Worm (Caenorhabditis elegans) whole organism, L1 larva: ENCODE measurements around the gene clec-84.

ENCODE experiments used
- C16A3.4 ChIP-seq: fragments of 150-350 bp; optimal IDR thresholded peaks from 2 replicates; lab custom pipeline; 2014; ENCODE audit warnings: missing biosample characterization, missing genetic modification characterization
- F16B12.6 ChIP-seq: fragments of 150-350 bp; optimal IDR thresholded peaks from 2 replicates; lab custom pipeline; 2014; ENCODE audit warnings: missing biosample characterization, missing genetic modification characterization
- blmp-1 ChIP-seq: fragments of 150-350 bp; optimal IDR thresholded peaks from 2 replicates; lab custom pipeline; 2014; ENCODE audit warnings: missing biosample characterization, missing genetic modification characterization
- ceh-63 ChIP-seq: fragments of 200-800 bp; sonication (Bioruptor generic); optimal IDR thresholded peaks from 2 replicates; lab custom pipeline; 2018; ENCODE audit warnings: mild to moderate bottlenecking, missing genetic modification characterization, missing compliant biosample characterization
- ceh-82 ChIP-seq, 3 experiments: fragments of 150-350 bp in 1 of 3; sonication (generic microtip) in 2 of 3; optimal IDR thresholded peaks; 2 replicates each; lab custom pipeline; 2014 to 2017; ENCODE audit warnings: missing biosample characterization in 3 of 3, missing genetic modification characterization in 3 of 3
- ceh-88 ChIP-seq: fragments of 200-800 bp; sonication (Bioruptor generic); IDR thresholded peaks from 2 replicates; pipeline ENCODE4 v1.3.6; 2022; ENCODE audit warnings: missing genetic modification characterization, missing compliant biosample characterization
- ceh-90 ChIP-seq: sonication (generic microtip); optimal IDR thresholded peaks from 2 replicates; lab custom pipeline; 2016; ENCODE audit warnings: missing genetic modification characterization, missing compliant biosample characterization
- dpl-1 ChIP-seq, 3 experiments: fragments of 150-350 bp in 2 of 3; sonication (generic microtip) in 1 of 3; optimal IDR thresholded peaks; 2 replicates each; lab custom pipeline; 2014 to 2017; ENCODE audit warnings: missing biosample characterization in 3 of 3, missing genetic modification characterization in 3 of 3, missing genetic modification reagents in 3 of 3
- dsc-1 ChIP-seq: sonication (generic microtip); optimal IDR thresholded peaks from 2 replicates; lab custom pipeline; 2016; ENCODE audit warnings: mild to moderate bottlenecking, missing genetic modification characterization, missing compliant biosample characterization
- efl-1 ChIP-seq, 4 experiments: fragments of 150-350 bp; optimal IDR thresholded peaks in 3 of 4; peaks in 1 of 4; 1 replicate in 1 of 4; 2 replicates in 3 of 4; lab custom pipeline; 2014; ENCODE audit warnings: missing biosample characterization in 2 of 4, missing genetic modification characterization in 2 of 4, missing genetic modification reagents in 2 of 4
- efl-3 ChIP-seq: fragments of 200-800 bp; sonication (Bioruptor generic); optimal IDR thresholded peaks from 2 replicates; lab custom pipeline; 2018; ENCODE audit warnings: mild to moderate bottlenecking, missing genetic modification characterization, missing compliant biosample characterization
- egl-27 ChIP-seq, 2 experiments: fragments of 150-350 bp in 1 of 2; sonication (generic microtip); optimal IDR thresholded peaks; 3 replicates each; lab custom pipeline; 2017 to 2018; ENCODE audit warnings: missing biosample characterization in 2 of 2, missing genetic modification characterization in 2 of 2, missing genetic modification reagents in 2 of 2
- fkh-4 ChIP-seq: sonication (generic microtip); optimal IDR thresholded peaks from 2 replicates; lab custom pipeline; 2016; ENCODE audit warnings: missing compliant biosample characterization, missing genetic modification characterization, borderline replicate concordance
- fkh-8 ChIP-seq: sonication (generic microtip); optimal IDR thresholded peaks from 2 replicates; lab custom pipeline; 2016; ENCODE audit warnings: mild to moderate bottlenecking, missing genetic modification characterization, missing compliant biosample characterization
- fos-1 ChIP-seq: fragments of 150-350 bp; optimal IDR thresholded peaks from 2 replicates; lab custom pipeline; 2014; ENCODE audit warnings: missing biosample characterization, missing genetic modification characterization
- hlh-17 ChIP-seq: fragments of 200-800 bp; sonication (Bioruptor generic); optimal IDR thresholded peaks from 2 replicates; lab custom pipeline; 2018; ENCODE audit warnings: missing genetic modification characterization, mild to moderate bottlenecking, missing compliant biosample characterization, moderate library complexity, borderline replicate concordance
- irx-1 ChIP-seq: sonication (generic microtip); optimal IDR thresholded peaks from 2 replicates; lab custom pipeline; 2016; ENCODE audit warnings: missing genetic modification characterization, missing compliant biosample characterization
- isw-1 ChIP-seq: fragments of 200-800 bp; sonication (Bioruptor generic); IDR thresholded peaks from 2 replicates; pipeline ENCODE4 v1.3.6; 2022; ENCODE audit warnings: missing genetic modification characterization, missing compliant biosample characterization
- lin-14 ChIP-seq: fragments of 200-800 bp; sonication (Bioruptor generic); optimal IDR thresholded peaks from 2 replicates; lab custom pipeline; 2018; ENCODE audit warnings: mild to moderate bottlenecking, missing genetic modification characterization, moderate library complexity, missing compliant biosample characterization
- lin-35 ChIP-seq, 2 experiments: fragments of 150-350 bp; optimal IDR thresholded peaks; 2 replicates each; lab custom pipeline; 2014; ENCODE audit warnings: missing biosample characterization in 2 of 2, missing genetic modification characterization in 2 of 2, missing genetic modification reagents in 2 of 2
- lir-3 ChIP-seq: sonication (generic microtip); optimal IDR thresholded peaks from 2 replicates; lab custom pipeline; 2016; ENCODE audit warnings: mild to moderate bottlenecking, missing genetic modification characterization, moderate library complexity, missing compliant biosample characterization; ENCODE audit not compliant: poor library complexity
- lsy-2 ChIP-seq, 2 experiments: fragments of 150-350 bp; optimal IDR thresholded peaks; 2 replicates each; lab custom pipeline; 2014; ENCODE audit warnings: missing biosample characterization in 2 of 2, missing genetic modification characterization in 2 of 2
- mdl-1 ChIP-seq, 2 experiments: fragments of 150-350 bp; optimal IDR thresholded peaks; 2 replicates each; lab custom pipeline; 2014 to 2017; ENCODE audit warnings: missing biosample characterization in 2 of 2, missing genetic modification characterization in 2 of 2, inconsistent platforms in 1 of 2
- mep-1 ChIP-seq: fragments of 150-350 bp; optimal IDR thresholded peaks from 2 replicates; lab custom pipeline; 2014; ENCODE audit warnings: missing biosample characterization, missing genetic modification characterization
- nhr-11 ChIP-seq: fragments of 150-350 bp; optimal IDR thresholded peaks from 2 replicates; lab custom pipeline; 2014; ENCODE audit warnings: missing biosample characterization, missing genetic modification characterization
- nhr-19 ChIP-seq: fragments of 200-800 bp; sonication (Bioruptor generic); conservative IDR thresholded peaks from 2 replicates; pipeline ENCODE4 v1.3.6; 2022; ENCODE audit warnings: missing genetic modification characterization, missing compliant biosample characterization
- nhr-20 ChIP-seq: sonication (generic microtip); optimal IDR thresholded peaks from 2 replicates; lab custom pipeline; 2016; ENCODE audit warnings: mild to moderate bottlenecking, missing genetic modification characterization, missing compliant biosample characterization
- nhr-237 ChIP-seq: fragments of 150-350 bp; optimal IDR thresholded peaks from 2 replicates; lab custom pipeline; 2014; ENCODE audit warnings: missing biosample characterization, missing genetic modification characterization
- nhr-47 ChIP-seq: sonication (generic microtip); optimal IDR thresholded peaks from 2 replicates; lab custom pipeline; 2016; ENCODE audit warnings: mild to moderate bottlenecking, missing genetic modification characterization, moderate library complexity, missing compliant biosample characterization
- nhr-71 ChIP-seq: sonication (generic microtip); optimal IDR thresholded peaks from 2 replicates; lab custom pipeline; 2016; ENCODE audit warnings: mild to moderate bottlenecking, missing genetic modification characterization, moderate library complexity, missing compliant biosample characterization
- nhr-76 ChIP-seq: sonication (generic microtip); optimal IDR thresholded peaks from 2 replicates; lab custom pipeline; 2017; ENCODE audit warnings: missing biosample characterization, missing genetic modification characterization
- nhr-77 ChIP-seq: fragments of 150-350 bp; optimal IDR thresholded peaks from 2 replicates; lab custom pipeline; 2014; ENCODE audit warnings: missing biosample characterization, missing genetic modification characterization
- nhr-85 ChIP-seq: sonication (generic microtip); peaks from one replicate; lab custom pipeline; 2016; ENCODE audit warnings: missing genetic modification characterization, inconsistent platforms, missing compliant biosample characterization
- nhr-90 ChIP-seq: sonication (generic microtip); optimal IDR thresholded peaks from 2 replicates; lab custom pipeline; 2016; ENCODE audit warnings: mild to moderate bottlenecking, missing genetic modification characterization, missing compliant biosample characterization; ENCODE audit not compliant: poor library complexity
- pag-3 ChIP-seq: sonication (generic microtip); optimal IDR thresholded peaks from 2 replicates; lab custom pipeline; 2017; ENCODE audit warnings: missing genetic modification characterization, mild to moderate bottlenecking, missing compliant biosample characterization, antibody characterized with exemption, borderline replicate concordance; ENCODE audit not compliant: insufficient read depth
- pqm-1 ChIP-seq: sonication (generic microtip); optimal IDR thresholded peaks from 3 replicates; lab custom pipeline; 2017; ENCODE audit warnings: missing biosample characterization, missing genetic modification characterization
- rnt-1 ChIP-seq: sonication (generic microtip); optimal IDR thresholded peaks from 2 replicates; lab custom pipeline; 2016; ENCODE audit warnings: mild to moderate bottlenecking, missing genetic modification characterization, moderate library complexity, missing compliant biosample characterization
- skn-1 ChIP-seq: fragments of 150-350 bp; optimal IDR thresholded peaks from 2 replicates; lab custom pipeline; 2014; ENCODE audit warnings: missing biosample characterization, missing genetic modification characterization
- snpc-4 ChIP-seq: fragments of 150-350 bp; optimal IDR thresholded peaks from 2 replicates; lab custom pipeline; 2014; ENCODE audit warnings: missing biosample characterization, missing genetic modification characterization
- snu-23 ChIP-seq: sonication (generic microtip); optimal IDR thresholded peaks from 2 replicates; lab custom pipeline; 2016; ENCODE audit warnings: missing genetic modification characterization, missing compliant biosample characterization
- swsn-7 ChIP-seq: sonication (generic microtip); optimal IDR thresholded peaks from 2 replicates; lab custom pipeline; 2016; ENCODE audit warnings: missing genetic modification characterization, missing compliant biosample characterization
- tbx-2 ChIP-seq: sonication (generic microtip); optimal IDR thresholded peaks from 2 replicates; lab custom pipeline; 2016; ENCODE audit warnings: missing genetic modification characterization, missing compliant biosample characterization
- unc-130 ChIP-seq: fragments of 150-350 bp; optimal IDR thresholded peaks from 2 replicates; lab custom pipeline; 2017; ENCODE audit warnings: missing biosample characterization, missing genetic modification characterization, inconsistent platforms
- unc-30 ChIP-seq: sonication (generic microtip); optimal IDR thresholded peaks from 2 replicates; lab custom pipeline; 2017; ENCODE audit warnings: missing biosample characterization, missing genetic modification characterization
- unc-86 ChIP-seq: sonication (generic microtip); optimal IDR thresholded peaks from 2 replicates; lab custom pipeline; 2016; ENCODE audit warnings: missing genetic modification characterization, missing compliant biosample characterization
- vab-15 ChIP-seq: sonication (generic microtip); optimal IDR thresholded peaks from 2 replicates; lab custom pipeline; 2017; ENCODE audit warnings: missing genotype, mild to moderate bottlenecking, missing genetic modification characterization, missing compliant biosample characterization
- xbp-1 ChIP-seq: sonication (generic microtip); optimal IDR thresholded peaks from 2 replicates; lab custom pipeline; 2016; ENCODE audit warnings: missing genetic modification characterization, missing compliant biosample characterization

The clec-84 gene

ce11 chrIV:2888496-2889101 lies 46.3 kb downstream of the clec-84 start:
- no peak for TF ChIP-seq efl-1 (optimal IDR thresholded peaks at IDR 0.05; lab: Kevin White, UChicago)
- TF ChIP-seq efl-1 (GFP tag; optimal IDR thresholded peaks at IDR 0.05 in 1 of 2; lab: Kevin White, UChicago), result peak in 1 of 2 experiments; percentile 43
- no peak for TF ChIP-seq lsy-2 (tag; optimal IDR thresholded peaks at IDR 0.05; lab: Kevin White, UChicago)

- TF ChIP-seq skn-1 (tag; lab: Kevin White, UChicago), result peak; percentile 71
- TF ChIP-seq unc-130 (tag; lab: Kevin White, UChicago), result peak; percentile 28
- TF ChIP-seq irx-1 (tag; lab: Kevin White, UChicago), result no peak
- peak; percentile 68 for TF ChIP-seq nhr-47 (tag; lab: Kevin White, UChicago)
- TF ChIP-seq pag-3 (tag; lab: Kevin White, UChicago), result no peak
- peak; percentile 44 for TF ChIP-seq dsc-1 (tag; lab: Kevin White, UChicago)
- TF ChIP-seq xbp-1, result peak; percentile 71
- TF ChIP-seq ceh-90 (tag; lab: Kevin White, UChicago), result peak; percentile 8
- no peak for TF ChIP-seq egl-27 (tag; optimal IDR thresholded peaks at IDR 0.05; lab: Kevin White, UChicago)
- TF ChIP-seq nhr-71 (tag; lab: Kevin White, UChicago), result peak; percentile 76
- TF ChIP-seq snpc-4 (tag; lab: Kevin White, UChicago), result peak; percentile 25
- TF ChIP-seq dpl-1 (GFP tag; optimal IDR thresholded peaks at IDR 0.05; lab: Kevin White, UChicago), result peak; percentile 88 to 93 (median 90)
- TF ChIP-seq nhr-20, result peak; percentile 45
- peak; percentile 93 to 96 for TF ChIP-seq lin-35 (GFP tag; optimal IDR thresholded peaks at IDR 0.05; lab: Kevin White, UChicago)
- TF ChIP-seq unc-86, result no peak
- TF ChIP-seq nhr-90, result peak; percentile 37
- TF ChIP-seq ceh-63 (GFP tag; lab: Kevin White, UChicago), result no peak
- TF ChIP-seq swsn-7 (tag; lab: Kevin White, UChicago), result peak; percentile 51
- peak; percentile 56 for TF ChIP-seq lin-14 (GFP tag; lab: Kevin White, UChicago)
- no peak for TF ChIP-seq nhr-77 (tag; lab: Kevin White, UChicago)
- TF ChIP-seq nhr-237 (tag; lab: Kevin White, UChicago), result peak; percentile 27
- TF ChIP-seq snu-23 (GFP tag; lab: Kevin White, UChicago), result peak; percentile 78
- no peak for TF ChIP-seq vab-15
- peak; percentile 65 to 94 for TF ChIP-seq efl-1 (optimal IDR thresholded peaks at IDR 0.05; lab: Kevin White, UChicago)
- peak; percentile 92 to 99 for TF ChIP-seq efl-1 (GFP tag; optimal IDR thresholded peaks at IDR 0.05 in 1 of 2; lab: Kevin White, UChicago)
- peak in 1 of 2 experiments; percentile 16 for TF ChIP-seq mdl-1 (tag; optimal IDR thresholded peaks at IDR 0.05; lab: Kevin White, UChicago)
- TF ChIP-seq blmp-1 (tag; lab: Kevin White, UChicago), result peak; percentile 59
- no peak for TF ChIP-seq nhr-11 (tag; lab: Kevin White, UChicago)
- peak; percentile 57 for TF ChIP-seq tbx-2 (tag; lab: Kevin White, UChicago)
- TF ChIP-seq ceh-88 (GFP tag; lab: Robert Waterston, UW), result no peak
- peak; percentile 34 to 49 (median 43) for TF ChIP-seq ceh-82 (tag; optimal IDR thresholded peaks at IDR 0.05; lab: Kevin White, UChicago)
- peak; percentile 70 to 89 for TF ChIP-seq lsy-2 (tag; optimal IDR thresholded peaks at IDR 0.05; lab: Kevin White, UChicago)
- no peak for TF ChIP-seq lir-3 (tag; lab: Kevin White, UChicago)
- TF ChIP-seq hlh-17 (GFP tag; lab: Kevin White, UChicago), result no peak
- TF ChIP-seq fkh-4, result no peak
- TF ChIP-seq F16B12.6 (tag; lab: Kevin White, UChicago), result peak; percentile 42
- TF ChIP-seq fkh-8 (tag; lab: Kevin White, UChicago), result peak; percentile 6
- TF ChIP-seq pqm-1 (tag; lab: Kevin White, UChicago), result no peak
- peak; percentile 48 for TF ChIP-seq rnt-1
- TF ChIP-seq fos-1 (tag; lab: Kevin White, UChicago), result peak; percentile 20
- no peak for TF ChIP-seq unc-30
- TF ChIP-seq efl-3 (GFP tag; lab: Kevin White, UChicago), result no peak
- peak; percentile 63 for TF ChIP-seq nhr-85 (tag; lab: Kevin White, UChicago)
- TF ChIP-seq mep-1 (tag; lab: Kevin White, UChicago), result peak; percentile 60
- peak; percentile 52 for TF ChIP-seq isw-1
- TF ChIP-seq nhr-19, result peak; percentile 54
- TF ChIP-seq C16A3.4 (tag; lab: Kevin White, UChicago), result peak; percentile 4
- TF ChIP-seq nhr-76 (tag; lab: Kevin White, UChicago), result no peak
Measured at ce11 chrIV:2890401-2890952, 48.2 kb downstream of the clec-84 start, which contains the start of the genes nprt-1 and dib-1. Gene nprt-1 (minus strand): TSS chrIV:2890451. Gene dib-1 (plus strand): TSS chrIV:2890882.
